Fruit fly (Drosophila melanogaster): ENCODE data around the gene pths.

The pths gene

dm6 chr2L:21108759-21109282 is 34.2 kb upstream of the pths start (continued):
- TF ChIP-seq D19B (GFP tag; optimal IDR thresholded peaks at IDR 0.05) (peak; percentile 9), crp (GFP tag; optimal IDR thresholded peaks at IDR 0.05) (peak; percentile 8 to 82), CG12071 (GFP tag; optimal IDR thresholded peaks at IDR 0.05) (no peak), CG4820 (GFP tag; optimal IDR thresholded peaks at IDR 0.05) (peak; percentile 76), CG13123 (GFP tag; optimal IDR thresholded peaks at IDR 0.05) (peak; percentile 3), CG13296 (GFP tag; optimal IDR thresholded peaks at IDR 0.05) (peak; percentile 6), dmrt99B (tag; optimal IDR thresholded peaks at IDR 0.05) (peak; percentile 65), Hmx (GFP tag; optimal IDR thresholded peaks at IDR 0.05) (peak; percentile 40), Xbp1 (GFP tag; optimal IDR thresholded peaks at IDR 0.05) (peak; percentile 70), en (GFP tag; optimal IDR thresholded peaks at IDR 0.05) (peak; percentile 30), CG4360 (GFP tag; IDR thresholded peaks at IDR 0.05) (no peak), grn (GFP tag; optimal IDR thresholded peaks at IDR 0.05) (peak; percentile 27), Chrac-16 (GFP tag; optimal IDR thresholded peaks at IDR 0.05) (peak; percentile 33), CG10979 (tag; optimal IDR thresholded peaks at IDR 0.05) (peak; percentile 66), CG13775 (GFP tag; optimal IDR thresholded peaks at IDR 0.05) (peak; percentile 67), CG10565 (GFP tag; optimal IDR thresholded peaks at IDR 0.05) (no peak), pros (GFP tag; optimal IDR thresholded peaks at IDR 0.05) (no peak), CG8944 (GFP tag; optimal IDR thresholded peaks at IDR 0.05) (peak; percentile 22), CG4707 (GFP tag; optimal IDR thresholded peaks at IDR 0.05) (peak; percentile 83), CG7556 (GFP tag; optimal IDR thresholded peaks at IDR 0.05) (peak; percentile 49), Sry-β (GFP tag; optimal IDR thresholded peaks at IDR 0.05) (peak; percentile 23), CG2116 (GFP tag; optimal IDR thresholded peaks at IDR 0.05) (peak; percentile 28), chif (GFP tag; optimal IDR thresholded peaks at IDR 0.05) (peak; percentile 16 to 72), sna (GFP tag; IDR thresholded peaks at IDR 0.05; ENCODE audit: partially characterized antibody) (no peak), CG17328 (GFP tag; IDR thresholded peaks at IDR 0.05) (peak; percentile 43; the same call in 1 of the 2 replicates), unpg (GFP tag; optimal IDR thresholded peaks at IDR 0.05) (peak; percentile 73), maf-S (GFP tag; optimal IDR thresholded peaks at IDR 0.05) (peak; percentile 36), Ets97D (GFP tag; optimal IDR thresholded peaks at IDR 0.05) (peak; percentile 38), CG32532 (GFP tag; IDR thresholded peaks at IDR 0.05) (0 out of 2 replicates have a peak, but pooled peaks have one; percentile 21), C15 (GFP tag; IDR thresholded peaks at IDR 0.05) (0 out of 3 replicates have a peak, but pooled peaks have one; percentile 54), cad (GFP tag; optimal IDR thresholded peaks at IDR 0.05) (no peak), eyg (GFP tag; optimal IDR thresholded peaks at IDR 0.05) (peak; percentile 8), CG16863 (GFP tag; optimal IDR thresholded peaks at IDR 0.05) (peak; percentile 53), CG15601 (tag; optimal IDR thresholded peaks at IDR 0.05) (peak; percentile 56), ab (GFP tag; optimal IDR thresholded peaks at IDR 0.05) (peak; percentile 8), CG4424 (GFP tag; optimal IDR thresholded peaks at IDR 0.05) (peak; percentile 40), CG4282 (GFP tag; optimal IDR thresholded peaks at IDR 0.05) (no peak), Antp (GFP tag; optimal IDR thresholded peaks at IDR 0.05) (peak; percentile 8), ewg (GFP tag; optimal IDR thresholded peaks at IDR 0.05) (peak; percentile 48), CG12769 (tag; optimal IDR thresholded peaks at IDR 0.05) (no peak), CG11695 (GFP tag; IDR thresholded peaks at IDR 0.05) (0 out of 3 replicates have a peak, but pooled peaks have one; percentile 10), Jarid2 (GFP tag; optimal IDR thresholded peaks at IDR 0.05) (peak; percentile 31), CG2199 (GFP tag; IDR thresholded peaks at IDR 0.05) (no peak; the same call in 2 of the 3 replicates), Max (GFP tag; optimal IDR thresholded peaks at IDR 0.05) (peak; percentile 81), mld (GFP tag; IDR thresholded peaks at IDR 0.05; ENCODE audit: partially characterized antibody) (no peak), CG2120 (GFP tag; optimal IDR thresholded peaks at IDR 0.05) (peak; percentile 26), wdn (GFP tag; IDR thresholded peaks at IDR 0.05) (no peak), exex (tag; optimal IDR thresholded peaks at IDR 0.05) (no peak), CG14667 (GFP tag; IDR thresholded peaks at IDR 0.05) (no peak), CHES-1-like (GFP tag; optimal IDR thresholded peaks at IDR 0.05) (peak; percentile 38)
